Fruit fly (Drosophila melanogaster) whole organism, embryonic: Measurements from ENCODE around the gene sa.

ENCODE experiments used
- Atf6 ChIP-seq: fragments of 200-800 bp; sonication (Bioruptor generic); IDR thresholded peaks from 2 replicates; pipeline ENCODE4 v1.3.6; 2022; ENCODE audit warnings: missing biosample characterization, missing genetic modification characterization
- CG10209 ChIP-seq: fragments of 200-800 bp; sonication (Bioruptor generic); optimal IDR thresholded peaks from 3 replicates; lab custom pipeline; 2017; ENCODE audit warnings: missing biosample characterization, mild to moderate bottlenecking, missing genetic modification characterization, missing genetic modification reagents
- CG10366 ChIP-seq: fragments of 200-800 bp; sonication (Bioruptor generic); IDR thresholded peaks from 2 replicates; pipeline ENCODE4 v1.3.6; 2022; ENCODE audit warnings: missing biosample characterization, missing genetic modification characterization
- CG12744 ChIP-seq: fragments of 200-800 bp; sonication (Bioruptor generic); optimal IDR thresholded peaks from 2 replicates; lab custom pipeline; 2016; ENCODE audit warnings: missing biosample characterization, missing genetic modification characterization
- CG1603 ChIP-seq: fragments of 200-800 bp; sonication (Bioruptor generic); optimal IDR thresholded peaks from 2 replicates; lab custom pipeline; 2019; ENCODE audit warnings: missing biosample characterization, mild to moderate bottlenecking, missing genetic modification characterization, moderate library complexity
- CG17612 ChIP-seq: fragments of 200-800 bp; sonication (Bioruptor generic); IDR thresholded peaks from 2 replicates; pipeline ENCODE4 v1.3.6; 2022; ENCODE audit warnings: missing biosample characterization, missing genetic modification characterization
- CG18262 ChIP-seq: fragments of 200-800 bp; optimal IDR thresholded peaks from 3 replicates; lab custom pipeline; 2019; ENCODE audit warnings: missing biosample characterization, mild to moderate bottlenecking, missing genetic modification characterization, moderate library complexity
- CG1832 ChIP-seq: fragments of 200-800 bp; sonication (Bioruptor generic); optimal IDR thresholded peaks from 2 replicates; lab custom pipeline; 2017; ENCODE audit warnings: missing biosample characterization, mild to moderate bottlenecking, missing genetic modification characterization, inconsistent platforms
- CG2199 ChIP-seq: fragments of 200-800 bp; sonication (Bioruptor generic); IDR thresholded peaks from 3 replicates; pipeline ENCODE4 v1.3.6; 2022; ENCODE audit warnings: missing biosample characterization, missing genetic modification characterization
- CG2202 ChIP-seq: fragments of 200-800 bp; sonication (Bioruptor generic); optimal IDR thresholded peaks from 2 replicates; lab custom pipeline; 2018; ENCODE audit warnings: missing biosample characterization, mild to moderate bottlenecking, missing genetic modification characterization
- CG30403 ChIP-seq: fragments of 200-800 bp; sonication (Bioruptor generic); optimal IDR thresholded peaks from 3 replicates; lab custom pipeline; 2016; ENCODE audit warnings: missing biosample characterization, missing genetic modification characterization
- CG3065 ChIP-seq: fragments of 200-800 bp; sonication (Bioruptor generic); optimal IDR thresholded peaks from 2 replicates; lab custom pipeline; 2016; ENCODE audit warnings: missing biosample characterization, missing genetic modification characterization
- CG32532 ChIP-seq: fragments of 200-800 bp; sonication (Bioruptor generic); IDR thresholded peaks from 2 replicates; pipeline ENCODE4 v1.3.6; 2022; ENCODE audit warnings: missing biosample characterization, missing genetic modification characterization
- CG34376 ChIP-seq: fragments of 200-800 bp; sonication (Bioruptor generic); optimal IDR thresholded peaks from 2 replicates; lab custom pipeline; 2018; ENCODE audit warnings: missing biosample characterization, mild to moderate bottlenecking, missing genetic modification characterization
- CG6175 ChIP-seq: fragments of 200-800 bp; sonication (Bioruptor generic); IDR thresholded peaks from 3 replicates; pipeline ENCODE4 v1.3.6; 2022; ENCODE audit warnings: missing biosample characterization, missing genetic modification characterization
- CG6254 ChIP-seq: fragments of 200-800 bp; sonication (Bioruptor generic); optimal IDR thresholded peaks from 3 replicates; lab custom pipeline; 2017; ENCODE audit warnings: mild to moderate bottlenecking, missing biosample characterization, missing genetic modification reagents, missing genetic modification characterization
- CG7372 ChIP-seq: fragments of 200-800 bp; sonication (Bioruptor generic); IDR thresholded peaks from 2 replicates; pipeline ENCODE4 v1.3.6; 2022; ENCODE audit warnings: missing biosample characterization, missing genetic modification characterization
- CG7928 ChIP-seq: fragments of 200-800 bp; sonication (Bioruptor generic); optimal IDR thresholded peaks from 2 replicates; lab custom pipeline; 2017; ENCODE audit warnings: missing biosample characterization, mild to moderate bottlenecking, missing genetic modification characterization
- CG7963 ChIP-seq: fragments of 200-800 bp; sonication (Bioruptor generic); IDR thresholded peaks from 3 replicates; pipeline ENCODE4 v1.3.6; 2022; ENCODE audit warnings: missing biosample characterization, missing genetic modification characterization; ENCODE audit not compliant: partially characterized antibody
- CG8089 ChIP-seq: fragments of 200-800 bp; sonication (Bioruptor generic); optimal IDR thresholded peaks from 3 replicates; lab custom pipeline; 2016; ENCODE audit warnings: missing biosample characterization, missing genetic modification characterization
- CkIIα-i1 ChIP-seq: fragments of 200-800 bp; sonication (Bioruptor generic); IDR thresholded peaks from 2 replicates; pipeline ENCODE4 v1.3.6; 2022; ENCODE audit warnings: missing biosample characterization, missing genetic modification characterization
- D19B ChIP-seq: fragments of 200-800 bp; sonication (Bioruptor generic); optimal IDR thresholded peaks from 2 replicates; lab custom pipeline; 2017; ENCODE audit warnings: missing biosample characterization, mild to moderate bottlenecking, missing genetic modification characterization
- Deaf1 ChIP-seq: fragments of 200-800 bp; optimal IDR thresholded peaks from 3 replicates; lab custom pipeline; 2019; ENCODE audit warnings: missing biosample characterization, mild to moderate bottlenecking, missing genetic modification characterization, moderate library complexity
- Dfd ChIP-seq, 2 experiments: fragments of >200 bp; optimal IDR thresholded peaks; 2 replicates each; lab custom pipeline; 2017; ENCODE audit warnings: missing biosample characterization in 2 of 2, missing genetic modification characterization in 2 of 2
- Ets65A ChIP-seq: fragments of 200-800 bp; sonication (Bioruptor generic); peaks from one replicate; lab custom pipeline; 2016; ENCODE audit warnings: missing biosample characterization, missing genetic modification characterization
- HmgD ChIP-seq: fragments of 200-800 bp; sonication (Bioruptor generic); optimal IDR thresholded peaks from 3 replicates; lab custom pipeline; 2016; ENCODE audit warnings: missing biosample characterization, missing genetic modification characterization
- Hr78 ChIP-seq, 2 experiments: fragments of 200-800 bp in 1 of 2; fragments of >200 bp in 1 of 2; sonication (Bioruptor generic) in 1 of 2; optimal IDR thresholded peaks; 2 replicates each; lab custom pipeline; 2017 to 2019; ENCODE audit warnings: missing biosample characterization in 2 of 2, missing genetic modification characterization in 2 of 2, mild to moderate bottlenecking in 1 of 2, moderate library complexity in 1 of 2
- MTF-1 ChIP-seq: fragments of 200-800 bp; sonication (Bioruptor generic); optimal IDR thresholded peaks from 2 replicates; lab custom pipeline; 2018; ENCODE audit warnings: missing biosample characterization, mild to moderate bottlenecking, missing genetic modification characterization, borderline replicate concordance
- Neu2 ChIP-seq: fragments of 200-800 bp; sonication (Bioruptor generic); optimal IDR thresholded peaks from 3 replicates; lab custom pipeline; 2016; ENCODE audit warnings: missing biosample characterization, missing genetic modification characterization, borderline replicate concordance
- NfI ChIP-seq: fragments of 200-800 bp; sonication (Bioruptor generic); optimal IDR thresholded peaks from 3 replicates; lab custom pipeline; 2018; ENCODE audit warnings: missing biosample characterization, mild to moderate bottlenecking, missing genetic modification characterization, moderate library complexity
- Rfx ChIP-seq: fragments of 200-800 bp; sonication (Bioruptor generic); IDR thresholded peaks from 2 replicates; pipeline ENCODE4 v1.3.6; 2022; ENCODE audit warnings: missing biosample characterization, missing genetic modification characterization
- Six4 ChIP-seq: fragments of 200-800 bp; sonication (Bioruptor generic); optimal IDR thresholded peaks from 2 replicates; lab custom pipeline; 2016; ENCODE audit warnings: missing biosample characterization, missing genetic modification characterization
- Sox102F ChIP-seq: fragments of 200-800 bp; sonication (Bioruptor generic); optimal IDR thresholded peaks from 2 replicates; lab custom pipeline; 2018; ENCODE audit warnings: missing biosample characterization, mild to moderate bottlenecking, missing genetic modification characterization, moderate library complexity
- abd-A ChIP-seq: fragments of 200-800 bp; sonication (Bioruptor generic); optimal IDR thresholded peaks from 3 replicates; lab custom pipeline; 2019; ENCODE audit warnings: missing biosample characterization, mild to moderate bottlenecking, missing genetic modification characterization, moderate library complexity
- az2 ChIP-seq: fragments of 200-800 bp; sonication (Bioruptor generic); optimal IDR thresholded peaks from 3 replicates; lab custom pipeline; 2016; ENCODE audit warnings: missing biosample characterization, missing genetic modification characterization
- cg ChIP-seq: fragments of 200-800 bp; sonication (Bioruptor generic); optimal IDR thresholded peaks from 3 replicates; lab custom pipeline; 2019; ENCODE audit warnings: missing biosample characterization, mild to moderate bottlenecking, missing genetic modification characterization, moderate library complexity
- chif ChIP-seq, 2 experiments: fragments of 200-800 bp; sonication (Bioruptor generic); optimal IDR thresholded peaks; 3 replicates each; lab custom pipeline; 2016; ENCODE audit warnings: missing biosample characterization in 2 of 2, missing genetic modification characterization in 2 of 2
- crp ChIP-seq, 2 experiments: fragments of 200-800 bp; sonication (Bioruptor generic); optimal IDR thresholded peaks; 2 replicates in 1 of 2; 3 replicates in 1 of 2; lab custom pipeline; 2017; ENCODE audit warnings: missing biosample characterization in 2 of 2, missing genetic modification characterization in 2 of 2, mild to moderate bottlenecking in 1 of 2, moderate library complexity in 1 of 2
- da ChIP-seq: fragments of 200-800 bp; sonication (Bioruptor generic); optimal IDR thresholded peaks from 2 replicates; lab custom pipeline; 2016; ENCODE audit warnings: missing biosample characterization, missing genetic modification characterization
- dati ChIP-seq: fragments of 200-800 bp; sonication (Bioruptor generic); IDR thresholded peaks from 2 replicates; pipeline ENCODE4 v1.3.6; 2022; ENCODE audit warnings: missing biosample characterization, missing genetic modification characterization
- ewg ChIP-seq: fragments of 200-800 bp; sonication (Bioruptor generic); optimal IDR thresholded peaks from 3 replicates; lab custom pipeline; 2017; ENCODE audit warnings: mild to moderate bottlenecking, missing biosample characterization, missing genetic modification reagents, missing genetic modification characterization
- fd64A ChIP-seq: fragments of 200-800 bp; sonication (Bioruptor generic); optimal IDR thresholded peaks from 3 replicates; lab custom pipeline; 2018; ENCODE audit warnings: missing biosample characterization, mild to moderate bottlenecking, missing genetic modification characterization
- hbn ChIP-seq: fragments of 200-800 bp; sonication (Bioruptor generic); IDR thresholded peaks from 2 replicates; pipeline ENCODE4 v1.3.6; 2022; ENCODE audit warnings: missing biosample characterization, missing genetic modification characterization; ENCODE audit not compliant: partially characterized antibody
- jumu ChIP-seq: fragments of 200-800 bp; sonication (Bioruptor generic); optimal IDR thresholded peaks from 3 replicates; lab custom pipeline; 2016; ENCODE audit warnings: missing biosample characterization, missing genetic modification characterization
- mirr ChIP-seq: fragments of 200-800 bp; sonication (Bioruptor generic); optimal IDR thresholded peaks from 3 replicates; lab custom pipeline; 2018; ENCODE audit warnings: missing biosample characterization, mild to moderate bottlenecking, missing genetic modification characterization
- repo ChIP-seq: fragments of 200-800 bp; sonication (Bioruptor generic); optimal IDR thresholded peaks from 2 replicates; lab custom pipeline; 2016; ENCODE audit warnings: missing biosample characterization, missing genetic modification characterization
- schlank ChIP-seq: fragments of 200-800 bp; sonication (Bioruptor generic); optimal IDR thresholded peaks from 2 replicates; lab custom pipeline; 2018; ENCODE audit warnings: missing biosample characterization, mild to moderate bottlenecking, missing genetic modification characterization
- sd ChIP-seq: fragments of 200-800 bp; sonication (Bioruptor generic); optimal IDR thresholded peaks from 3 replicates; lab custom pipeline; 2018; ENCODE audit warnings: missing biosample characterization, mild to moderate bottlenecking, missing genetic modification characterization, moderate library complexity
- seq ChIP-seq: fragments of 200-800 bp; sonication (Bioruptor generic); IDR thresholded peaks from 2 replicates; pipeline ENCODE4 v1.3.6; 2022; ENCODE audit warnings: missing biosample characterization, missing genetic modification characterization
- tna ChIP-seq: fragments of 200-800 bp; sonication (Bioruptor generic); IDR thresholded peaks from 2 replicates; pipeline ENCODE4 v1.3.6; 2022; ENCODE audit warnings: missing biosample characterization, missing genetic modification characterization; ENCODE audit not compliant: partially characterized antibody

sa gene

DNA sequence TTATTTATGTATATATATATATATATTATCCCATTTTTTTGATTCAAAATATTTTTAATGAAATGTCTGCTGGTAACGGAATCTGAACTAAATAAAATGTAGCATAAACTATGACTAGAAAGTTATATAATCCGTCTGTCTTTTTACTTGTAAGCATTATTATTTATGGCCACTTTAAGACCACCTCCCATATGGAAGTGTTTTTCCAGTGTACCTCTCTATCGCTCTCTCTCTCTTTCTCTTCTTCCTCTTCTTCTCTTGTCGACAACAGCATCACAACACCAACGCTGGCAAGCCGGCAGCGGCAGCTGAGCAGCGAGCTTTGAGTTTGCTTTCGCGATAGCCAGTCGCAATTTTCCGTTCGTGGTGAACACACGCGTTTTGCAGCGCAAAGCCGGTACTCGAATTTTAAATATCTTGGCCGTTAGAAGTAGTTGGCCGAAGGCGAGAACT lies 24.4 kb downstream of the sa start, which contains the start of gene rgn (continued):
- TF ChIP-seq Deaf1 (tag; lab: Kevin White, UChicago) = peak; percentile 63
- TF ChIP-seq CG8089 (GFP tag; lab: Kevin White, UChicago) = no peak
- peak; percentile 47 for TF ChIP-seq jumu (GFP tag; lab: Kevin White, UChicago)
- peak; percentile 59 for TF ChIP-seq az2 (GFP tag; lab: Kevin White, UChicago)
- peak; percentile 21 for TF ChIP-seq CG1832 (GFP tag; lab: Kevin White, UChicago)
- peak; percentile 79 for TF ChIP-seq NfI
- peak; percentile 52 for TF ChIP-seq CG1603 (tag; lab: Kevin White, UChicago)
- TF ChIP-seq sd (tag; lab: Kevin White, UChicago) = peak; percentile 36
- no peak for TF ChIP-seq CG6254 (GFP tag; lab: Kevin White, UChicago)
- peak; percentile 77 for TF ChIP-seq D19B (GFP tag; lab: Kevin White, UChicago)
- peak; percentile 88 for TF ChIP-seq CG32532
- TF ChIP-seq Dfd (GFP tag; optimal IDR thresholded peaks at IDR 0.05; lab: Kevin White, UChicago) = no peak
- peak; percentile 91 for TF ChIP-seq Ets65A
- TF ChIP-seq abd-A (tag; lab: Kevin White, UChicago) = no peak
- peak in 1 of 2 experiments; percentile 18 for TF ChIP-seq chif (GFP tag; optimal IDR thresholded peaks at IDR 0.05; lab: Kevin White, UChicago)
- no peak for TF ChIP-seq CG12744 (GFP tag; lab: Kevin White, UChicago)
- peak; percentile 72 for TF ChIP-seq Sox102F (GFP tag; lab: Kevin White, UChicago)
- TF ChIP-seq CG3065 (GFP tag; lab: Kevin White, UChicago) = peak; percentile 44
- TF ChIP-seq fd64A (GFP tag; lab: Kevin White, UChicago) = no peak
- no peak for TF ChIP-seq CG6175 (GFP tag; lab: Robert Waterston, UW)
- TF ChIP-seq da (GFP tag; lab: Kevin White, UChicago) = no peak
- TF ChIP-seq Atf6 = peak; percentile 73
- peak; percentile 62 for TF ChIP-seq CG18262 (tag; lab: Kevin White, UChicago)
- peak; percentile 89 for TF ChIP-seq Rfx (GFP tag; lab: Robert Waterston, UW)
- peak in 1 of 2 experiments; percentile 3 for TF ChIP-seq crp (GFP tag; optimal IDR thresholded peaks at IDR 0.05; lab: Kevin White, UChicago)
- TF ChIP-seq Neu2 = no peak
- no peak for TF ChIP-seq dati (GFP tag; lab: Robert Waterston, UW)
- TF ChIP-seq CG10366 (GFP tag; lab: Robert Waterston, UW) = peak; percentile 71
- TF ChIP-seq CG2202 (tag; lab: Kevin White, UChicago) = no peak
- TF ChIP-seq CG17612 (GFP tag; lab: Robert Waterston, UW) = no peak
- peak; percentile 79 for TF ChIP-seq CG30403 (GFP tag; lab: Kevin White, UChicago)
- TF ChIP-seq cg = no peak
- no peak for TF ChIP-seq CG7963 (GFP tag; lab: Robert Waterston, UW)
- peak; percentile 56 for TF ChIP-seq schlank (tag; lab: Kevin White, UChicago)
- TF ChIP-seq CG7928 (GFP tag; lab: Kevin White, UChicago) = peak; percentile 56
- no peak for TF ChIP-seq Hr78 (GFP tag; optimal IDR thresholded peaks at IDR 0.05; lab: Kevin White, UChicago)
- TF ChIP-seq MTF-1 = no peak
- peak; percentile 42 for TF ChIP-seq ewg
- TF ChIP-seq CG2199 (GFP tag; lab: Robert Waterston, UW) = peak; percentile 46; the same call in 1 of the 3 replicates
- no peak for TF ChIP-seq CkIIα-i1 (GFP tag; lab: Robert Waterston, UW)
- TF ChIP-seq seq = peak; percentile 71
- TF ChIP-seq mirr (GFP tag; lab: Kevin White, UChicago) = peak; percentile 25
- TF ChIP-seq repo (GFP tag; lab: Kevin White, UChicago) = peak; percentile 2
- TF ChIP-seq CG10209 (GFP tag; lab: Kevin White, UChicago) = peak; percentile 82
- TF ChIP-seq hbn = no peak
- TF ChIP-seq tna (GFP tag; lab: Robert Waterston, UW) = no peak
- TF ChIP-seq CG7372 (GFP tag; lab: Robert Waterston, UW) = peak; percentile 56; the same call in 1 of the 2 replicates
- TF ChIP-seq HmgD (GFP tag; lab: Kevin White, UChicago) = peak; percentile 3
- peak; percentile 68 for TF ChIP-seq CG34376 (GFP tag; lab: Kevin White, UChicago)
- TF ChIP-seq Six4 (GFP tag; lab: Kevin White, UChicago) = peak; percentile 31
